Fruit fly (Drosophila melanogaster) whole organism, prepupa: ENCODE data around the gene CG14605.

Source experiments
- Blimp-1 ChIP-seq: fragments of 200-800 bp; sonication (Bioruptor generic); optimal IDR thresholded peaks from 3 replicates; lab custom pipeline; 2017; ENCODE audit warnings: missing biosample characterization, missing genetic modification characterization, mild to moderate bottlenecking, moderate library complexity, missing genetic modification reagents
- CG10669 ChIP-seq: fragments of 200-800 bp; sonication (Bioruptor generic); optimal IDR thresholded peaks from 3 replicates; lab custom pipeline; 2018; ENCODE audit warnings: missing biosample characterization, mild to moderate bottlenecking, missing genetic modification characterization, moderate library complexity
- CG11294 ChIP-seq: fragments of 200-800 bp; sonication (Bioruptor generic); IDR thresholded peaks from 2 replicates; pipeline ENCODE4 v1.3.6; 2022; ENCODE audit warnings: missing biosample characterization, missing genetic modification characterization
- CG15336 ChIP-seq: fragments of 200-800 bp; sonication (Bioruptor generic); IDR thresholded peaks from 2 replicates; pipeline ENCODE4 v1.3.6; 2022; ENCODE audit warnings: missing biosample characterization, missing genetic modification characterization
- CG1621 ChIP-seq: fragments of 200-800 bp; sonication (Bioruptor generic); optimal IDR thresholded peaks from 3 replicates; lab custom pipeline; 2018; ENCODE audit warnings: missing biosample characterization, mild to moderate bottlenecking, missing genetic modification characterization
- CG16779 ChIP-seq: fragments of 200-800 bp; sonication (Bioruptor generic); optimal IDR thresholded peaks from 3 replicates; lab custom pipeline; 2017; ENCODE audit warnings: missing biosample characterization, mild to moderate bottlenecking, missing genetic modification characterization
- CG3032 ChIP-seq: fragments of 200-800 bp; optimal IDR thresholded peaks from 2 replicates; lab custom pipeline; 2019; ENCODE audit warnings: missing biosample characterization, mild to moderate bottlenecking, missing genetic modification characterization, moderate library complexity
- CG31627 ChIP-seq: fragments of 200-800 bp; sonication (Bioruptor generic); optimal IDR thresholded peaks from 3 replicates; lab custom pipeline; 2016; ENCODE audit warnings: missing biosample characterization, missing genetic modification characterization
- CG32006 ChIP-seq: fragments of 200-800 bp; sonication (Bioruptor generic); optimal IDR thresholded peaks from 3 replicates; lab custom pipeline; 2017; ENCODE audit warnings: missing biosample characterization, mild to moderate bottlenecking, missing genetic modification characterization
- CG3919 ChIP-seq: fragments of 200-800 bp; sonication (Bioruptor generic); optimal IDR thresholded peaks from 3 replicates; lab custom pipeline; 2016; ENCODE audit warnings: missing biosample characterization, missing genetic modification characterization
- CG4318 ChIP-seq: fragments of 200-800 bp; sonication (Bioruptor generic); optimal IDR thresholded peaks from 3 replicates; lab custom pipeline; 2017; ENCODE audit warnings: missing biosample characterization, mild to moderate bottlenecking, missing genetic modification characterization
- CG6163 ChIP-seq: fragments of 200-800 bp; sonication (Bioruptor generic); IDR thresholded peaks from 3 replicates; pipeline ENCODE4 v1.3.6; 2022; ENCODE audit warnings: missing biosample characterization, missing genetic modification characterization
- CG6276 ChIP-seq: fragments of 200-800 bp; sonication (Bioruptor generic); optimal IDR thresholded peaks from 2 replicates; lab custom pipeline; 2017; ENCODE audit warnings: missing biosample characterization, mild to moderate bottlenecking, missing genetic modification characterization
- CG6854 ChIP-seq: fragments of 200-800 bp; sonication (Bioruptor generic); optimal IDR thresholded peaks from 2 replicates; lab custom pipeline; 2017; ENCODE audit warnings: missing biosample characterization, mild to moderate bottlenecking, missing genetic modification characterization
- CG8119 ChIP-seq: fragments of 200-800 bp; sonication (Bioruptor generic); IDR thresholded peaks from 3 replicates; pipeline ENCODE4 v1.3.6; 2022; ENCODE audit warnings: missing biosample characterization, missing genetic modification characterization
- CG8319 ChIP-seq: fragments of 200-800 bp; sonication (Bioruptor generic); optimal IDR thresholded peaks from 3 replicates; lab custom pipeline; 2016; ENCODE audit warnings: missing biosample characterization, missing genetic modification characterization
- CG8632 ChIP-seq: fragments of 200-800 bp; sonication (Bioruptor generic); optimal IDR thresholded peaks from 3 replicates; lab custom pipeline; 2016; ENCODE audit warnings: missing biosample characterization, missing genetic modification characterization
- CG9139 ChIP-seq: fragments of 200-800 bp; sonication (Bioruptor generic); optimal IDR thresholded peaks from 3 replicates; lab custom pipeline; 2017; ENCODE audit warnings: missing biosample characterization, mild to moderate bottlenecking, missing genetic modification characterization
- Eip75B ChIP-seq: fragments of 200-800 bp; sonication (Bioruptor generic); optimal IDR thresholded peaks from 3 replicates; lab custom pipeline; 2016; ENCODE audit warnings: missing biosample characterization, missing genetic modification characterization
- Eip78C ChIP-seq: fragments of 200-800 bp; sonication (Bioruptor generic); peaks from one replicate; lab custom pipeline; 2016; ENCODE audit warnings: missing biosample characterization, missing genetic modification characterization
- Eip93F ChIP-seq: fragments of 200-800 bp; sonication (Bioruptor generic); optimal IDR thresholded peaks from 2 replicates; lab custom pipeline; 2016; ENCODE audit warnings: missing biosample characterization, mild to moderate bottlenecking, missing genetic modification characterization
- Hr38 ChIP-seq: sonication (Bioruptor generic); optimal IDR thresholded peaks from 2 replicates; lab custom pipeline; 2016; ENCODE audit warnings: missing biosample characterization, missing genetic modification characterization
- Hr39 ChIP-seq: fragments of 200-800 bp; sonication (Bioruptor generic); optimal IDR thresholded peaks from 2 replicates; lab custom pipeline; 2016; ENCODE audit warnings: missing biosample characterization, missing genetic modification characterization
- Lpt ChIP-seq: fragments of 200-800 bp; sonication (Bioruptor generic); optimal IDR thresholded peaks from 3 replicates; lab custom pipeline; 2016; ENCODE audit warnings: missing biosample characterization, missing genetic modification characterization
- Sox102F ChIP-seq: fragments of 200-800 bp; sonication (Bioruptor generic); optimal IDR thresholded peaks from 2 replicates; lab custom pipeline; 2016; ENCODE audit warnings: missing biosample characterization, mild to moderate bottlenecking, missing genetic modification characterization
- Sox14 ChIP-seq: fragments of 200-800 bp; sonication (Bioruptor generic); optimal IDR thresholded peaks from 3 replicates; lab custom pipeline; 2016; ENCODE audit warnings: missing biosample characterization, missing genetic modification characterization
- Sox15 ChIP-seq: fragments of 200-800 bp; sonication (Bioruptor generic); optimal IDR thresholded peaks from 3 replicates; lab custom pipeline; 2016; ENCODE audit warnings: missing biosample characterization, missing genetic modification characterization
- achi ChIP-seq: fragments of 200-800 bp; sonication (Bioruptor generic); optimal IDR thresholded peaks from 3 replicates; lab custom pipeline; 2016; ENCODE audit warnings: missing biosample characterization, missing genetic modification characterization
- acj6 ChIP-seq: fragments of 200-800 bp; sonication (Bioruptor generic); optimal IDR thresholded peaks from 3 replicates; lab custom pipeline; 2016; ENCODE audit warnings: missing biosample characterization, missing genetic modification characterization
- dsx ChIP-seq: fragments of 200-800 bp; optimal IDR thresholded peaks from 3 replicates; lab custom pipeline; 2019; ENCODE audit warnings: missing biosample characterization, mild to moderate bottlenecking, missing genetic modification characterization, moderate library complexity; ENCODE audit not compliant: poor library complexity, severe bottlenecking
- eg ChIP-seq: fragments of 200-800 bp; sonication (Bioruptor generic); IDR thresholded peaks from 3 replicates; pipeline ENCODE4 v1.3.6; 2022; ENCODE audit warnings: missing biosample characterization, missing genetic modification characterization
- esn ChIP-seq: fragments of 200-800 bp; sonication (Bioruptor generic); optimal IDR thresholded peaks from 2 replicates; lab custom pipeline; 2016; ENCODE audit warnings: missing biosample characterization, mild to moderate bottlenecking, missing genetic modification characterization, moderate library complexity
- fd85E ChIP-seq: fragments of 200-800 bp; sonication (Bioruptor generic); optimal IDR thresholded peaks from 3 replicates; lab custom pipeline; 2016; ENCODE audit warnings: missing biosample characterization, missing genetic modification characterization
- lz ChIP-seq: fragments of 200-800 bp; sonication (Bioruptor generic); optimal IDR thresholded peaks from 3 replicates; lab custom pipeline; 2016; ENCODE audit warnings: missing biosample characterization, missing genetic modification characterization
- pdm3 ChIP-seq: fragments of 200-800 bp; sonication (Bioruptor generic); optimal IDR thresholded peaks from 3 replicates; lab custom pipeline; 2016; ENCODE audit warnings: missing biosample characterization, missing genetic modification characterization
- salr ChIP-seq, 2 experiments: fragments of 200-800 bp; sonication (Bioruptor generic); optimal IDR thresholded peaks; 3 replicates each; lab custom pipeline; 2016 to 2018; ENCODE audit warnings: missing biosample characterization in 2 of 2, missing genetic modification characterization in 2 of 2, mild to moderate bottlenecking in 1 of 2
- spab ChIP-seq: fragments of 200-800 bp; sonication (Bioruptor generic); optimal IDR thresholded peaks from 2 replicates; lab custom pipeline; 2017; ENCODE audit warnings: missing biosample characterization, mild to moderate bottlenecking, missing genetic modification characterization, missing genetic modification reagents
- ss ChIP-seq, 2 experiments: fragments of 200-800 bp; sonication (Bioruptor generic); optimal IDR thresholded peaks; 2 replicates in 1 of 2; 3 replicates in 1 of 2; lab custom pipeline; 2017 to 2018; ENCODE audit warnings: mild to moderate bottlenecking in 2 of 2, missing biosample characterization in 2 of 2, missing genetic modification characterization in 2 of 2, moderate library complexity in 1 of 2
- svp ChIP-seq: fragments of 200-800 bp; sonication (Bioruptor generic); peaks from one replicate; lab custom pipeline; 2016; ENCODE audit warnings: missing biosample characterization, missing genetic modification characterization
- topi ChIP-seq: fragments of 200-800 bp; sonication (Bioruptor generic); optimal IDR thresholded peaks from 3 replicates; lab custom pipeline; 2016; ENCODE audit warnings: missing biosample characterization, missing genetic modification characterization
- vri ChIP-seq: fragments of 200-800 bp; sonication (Bioruptor generic); optimal IDR thresholded peaks from 3 replicates; lab custom pipeline; 2016; ENCODE audit warnings: missing biosample characterization, mild to moderate bottlenecking, missing genetic modification characterization

CG14605 gene

dm6 chr3R:7187093-7187912 is 32.2 kb downstream of the CG14605 start (continued):
- TF ChIP-seq CG6163 (GFP tag; lab: Robert Waterston, UW) (no peak), ss (GFP tag; optimal IDR thresholded peaks at IDR 0.05; lab: Kevin White, UChicago) (no peak), Sox15 (GFP tag; lab: Kevin White, UChicago) (no peak), eg (no peak), pdm3 (peak; percentile 45), vri (no peak), Hr39 (GFP tag; lab: Kevin White, UChicago) (no peak), esn (GFP tag; lab: Kevin White, UChicago) (peak; percentile 45), CG8319 (peak; percentile 10), CG10669 (GFP tag; lab: Kevin White, UChicago) (peak; percentile 33), topi (GFP tag; lab: Kevin White, UChicago) (peak; percentile 28), svp (peak; percentile 75), CG4318 (GFP tag; lab: Kevin White, UChicago) (peak; percentile 23), Sox102F (GFP tag; lab: Kevin White, UChicago) (peak; percentile 17), Blimp-1 (GFP tag; lab: Kevin White, UChicago) (no peak), Eip78C (GFP tag; lab: Kevin White, UChicago) (peak; percentile 77), CG8119 (GFP tag; lab: Robert Waterston, UW) (no peak), CG32006 (GFP tag; lab: Kevin White, UChicago) (no peak), CG8632 (GFP tag; lab: Kevin White, UChicago) (peak; percentile 15), lz (GFP tag; lab: Kevin White, UChicago) (peak; percentile 40)

dm6 chr3R:7186242-7187092 is 33.0 kb downstream of the CG14605 start, which contains the start of the genes CG10055 and lap:
CG10055 (minus strand) TSS chr3R:7186673.
lap (plus strand) TSS chr3R:7186994.
- TF ChIP-seq CG11294 (GFP tag; lab: Robert Waterston, UW) (0 out of 2 replicates have a peak, but pooled peaks have one; percentile 4), svp (peak; percentile 56), CG3032 (tag; lab: Kevin White, UChicago) (peak; percentile 3), CG8319 (no peak)

- TF ChIP-seq dsx, result peak; percentile 81
- peak; percentile 71 for TF ChIP-seq CG1621 (tag; lab: Kevin White, UChicago)
- no peak for TF ChIP-seq fd85E
- no peak for TF ChIP-seq CG31627 (GFP tag; lab: Kevin White, UChicago)
- no peak for TF ChIP-seq Sox14 (GFP tag; lab: Kevin White, UChicago)
- no peak for TF ChIP-seq CG9139
- TF ChIP-seq ss (GFP tag; optimal IDR thresholded peaks at IDR 0.05; lab: Kevin White, UChicago), result peak in 1 of 2 experiments; percentile 33
- no peak for TF ChIP-seq eg
Observed at dm6 chr3R:7174755-7175154, 44.8 kb downstream of the CG14605 start.

dm6 chr3R:7172978-7173377 is 46.5 kb downstream of the CG14605 start:
- TF ChIP-seq Eip78C (GFP tag; lab: Kevin White, UChicago) (peak; percentile 4), Eip75B (GFP tag; lab: Kevin White, UChicago) (no peak), achi (GFP tag; lab: Kevin White, UChicago) (no peak), salr (GFP tag; optimal IDR thresholded peaks at IDR 0.05; lab: Kevin White, UChicago) (no peak), CG6276 (GFP tag; lab: Kevin White, UChicago) (no peak), CG3919 (GFP tag; lab: Kevin White, UChicago) (no peak), CG15336 (GFP tag; lab: Robert Waterston, UW) (no peak), Hr38 (GFP tag; lab: Kevin White, UChicago) (no peak), ss (GFP tag; optimal IDR thresholded peaks at IDR 0.05; lab: Kevin White, UChicago) (no peak), vri (peak; percentile 82), topi (GFP tag; lab: Kevin White, UChicago) (no peak), Hr39 (GFP tag; lab: Kevin White, UChicago) (no peak), Eip93F (GFP tag; lab: Kevin White, UChicago) (no peak), Blimp-1 (GFP tag; lab: Kevin White, UChicago) (no peak), lz (GFP tag; lab: Kevin White, UChicago) (no peak), CG16779 (tag; lab: Kevin White, UChicago) (no peak), acj6 (GFP tag; lab: Kevin White, UChicago) (no peak), CG32006 (GFP tag; lab: Kevin White, UChicago) (no peak), CG6854 (GFP tag; lab: Kevin White, UChicago) (peak; percentile 9), Lpt (GFP tag; lab: Kevin White, UChicago) (no peak), CG8319 (no peak), spab (no peak), CG8119 (GFP tag; lab: Robert Waterston, UW) (no peak), CG8632 (GFP tag; lab: Kevin White, UChicago) (no peak), Sox15 (GFP tag; lab: Kevin White, UChicago) (no peak), CG11294 (GFP tag; lab: Robert Waterston, UW) (no peak)
